Worm (Caenorhabditis elegans) whole organism, young adult: Measurements from ENCODE around the gene C24A3.2.

ENCODE experiments used
- B0261.1 ChIP-seq: sonication (generic microtip); optimal IDR thresholded peaks from 2 replicates; lab custom pipeline; 2016; ENCODE audit warnings: mild to moderate bottlenecking, missing genetic modification characterization, moderate library complexity, missing compliant biosample characterization
- C06A6.2 ChIP-seq: fragments of 200-800 bp; sonication (Bioruptor generic); conservative IDR thresholded peaks from 2 replicates; pipeline ENCODE4 v1.3.6; 2022; ENCODE audit warnings: missing genetic modification characterization, missing compliant biosample characterization
- C17E4.6 ChIP-seq: fragments of 200-800 bp; sonication (Bioruptor generic); IDR thresholded peaks from 2 replicates; pipeline ENCODE4 v1.3.6; 2022; ENCODE audit warnings: missing genetic modification reagents, missing genetic modification characterization, missing compliant biosample characterization
- D2030.7 ChIP-seq: fragments of 200-800 bp; sonication (Bioruptor generic); IDR thresholded peaks from 2 replicates; pipeline ENCODE4 v1.3.6; 2022; ENCODE audit warnings: missing genetic modification reagents, missing genetic modification characterization, missing compliant biosample characterization
- F49E8.2 ChIP-seq: sonication (generic microtip); optimal IDR thresholded peaks from 3 replicates; lab custom pipeline; 2017; ENCODE audit warnings: missing genetic modification characterization, mild to moderate bottlenecking, missing compliant biosample characterization, antibody characterized with exemption, moderate library complexity; ENCODE audit not compliant: insufficient read depth
- T07F8.4 ChIP-seq: sonication (generic microtip); optimal IDR thresholded peaks from 2 replicates; lab custom pipeline; 2016; ENCODE audit warnings: mild to moderate bottlenecking, missing genetic modification characterization, moderate library complexity, missing compliant biosample characterization
- Y53G8AR.9 ChIP-seq: fragments of 200-800 bp; sonication (Bioruptor generic); conservative IDR thresholded peaks from 2 replicates; pipeline ENCODE4 v1.3.6; 2022; ENCODE audit warnings: missing genetic modification reagents, missing genetic modification characterization, missing compliant biosample characterization
- Y56A3A.18 ChIP-seq: fragments of 200-800 bp; sonication (Bioruptor generic); IDR thresholded peaks from 2 replicates; pipeline ENCODE4 v1.3.6; 2022; ENCODE audit warnings: missing genetic modification reagents, missing genetic modification characterization, missing compliant biosample characterization
- Y67H2A.10 ChIP-seq: fragments of 200-800 bp; sonication (Bioruptor generic); conservative IDR thresholded peaks from 2 replicates; pipeline ENCODE4 v1.3.6; 2022; ENCODE audit warnings: missing genetic modification reagents, missing genetic modification characterization, missing compliant biosample characterization
- ZK185.1 ChIP-seq: sonication (generic microtip); optimal IDR thresholded peaks from 2 replicates; lab custom pipeline; 2016; ENCODE audit warnings: mild to moderate bottlenecking, missing genetic modification characterization, missing compliant biosample characterization; ENCODE audit not compliant: poor library complexity, severe bottlenecking
- bed-2 ChIP-seq: fragments of 200-800 bp; sonication (Bioruptor generic); IDR thresholded peaks from 2 replicates; pipeline ENCODE4 v1.3.6; 2022; ENCODE audit warnings: missing genetic modification reagents, missing genetic modification characterization, missing compliant biosample characterization
- cebp-1 ChIP-seq, 2 experiments: fragments of 200-800 bp in 1 of 2; sonication (Bioruptor generic) in 1 of 2; sonication (generic microtip) in 1 of 2; IDR thresholded peaks in 1 of 2; optimal IDR thresholded peaks in 1 of 2; 2 replicates each; pipeline versions ENCODE4 v1.3.6 to Lab custom; 2017 to 2022; ENCODE audit warnings: missing compliant biosample characterization in 2 of 2, missing genetic modification characterization in 2 of 2, mild to moderate bottlenecking in 1 of 2, missing genetic modification reagents in 1 of 2, moderate library complexity in 1 of 2
- ceh-79 ChIP-seq: sonication (generic microtip); optimal IDR thresholded peaks from 2 replicates; lab custom pipeline; 2017; ENCODE audit warnings: mild to moderate bottlenecking, missing genetic modification characterization, missing compliant biosample characterization
- dpl-1 ChIP-seq: fragments of 150-350 bp; optimal IDR thresholded peaks from 2 replicates; lab custom pipeline; 2014; ENCODE audit warnings: missing biosample characterization, missing genetic modification reagents, missing genetic modification characterization
- egl-44 ChIP-seq: fragments of 200-800 bp; sonication (Bioruptor generic); IDR thresholded peaks from 2 replicates; pipeline ENCODE4 v1.3.6; 2022; ENCODE audit warnings: missing genetic modification reagents, missing genetic modification characterization, missing compliant biosample characterization
- ekl-4 ChIP-seq: fragments of 200-800 bp; sonication (Bioruptor generic); IDR thresholded peaks from 2 replicates; pipeline ENCODE4 v1.3.6; 2022; ENCODE audit warnings: missing genetic modification reagents, missing genetic modification characterization, missing compliant biosample characterization
- him-1 ChIP-seq: sonication (generic microtip); optimal IDR thresholded peaks from 2 replicates; lab custom pipeline; 2016; ENCODE audit warnings: missing genotype, missing genetic modification reagents, missing genetic modification characterization, missing compliant biosample characterization
- hlh-12 ChIP-seq: sonication (generic microtip); optimal IDR thresholded peaks from 2 replicates; lab custom pipeline; 2016; ENCODE audit warnings: missing genetic modification characterization, missing compliant biosample characterization
- hsf-1 ChIP-seq: fragments of 200-800 bp; sonication (Bioruptor generic); IDR thresholded peaks from 2 replicates; pipeline ENCODE4 v1.3.6; 2022; ENCODE audit warnings: missing genetic modification reagents, missing genetic modification characterization, missing compliant biosample characterization
- let-526 ChIP-seq: fragments of 200-800 bp; sonication (Bioruptor generic); IDR thresholded peaks from 2 replicates; pipeline ENCODE4 v1.3.6; 2022; ENCODE audit warnings: missing genetic modification reagents, missing genetic modification characterization, missing compliant biosample characterization
- lin-54 ChIP-seq: fragments of 200-800 bp; sonication (Bioruptor generic); optimal IDR thresholded peaks from 2 replicates; lab custom pipeline; 2018; ENCODE audit warnings: mild to moderate bottlenecking, missing genetic modification characterization, missing compliant biosample characterization
- madf-3 ChIP-seq: fragments of 200-800 bp; sonication (Bioruptor generic); IDR thresholded peaks from 2 replicates; pipeline ENCODE4 v1.3.6; 2022; ENCODE audit warnings: missing genetic modification reagents, missing genetic modification characterization, missing compliant biosample characterization
- mcd-1 ChIP-seq: fragments of 200-800 bp; sonication (Bioruptor generic); IDR thresholded peaks from 2 replicates; pipeline ENCODE4 v1.3.6; 2022; ENCODE audit warnings: missing genetic modification reagents, missing genetic modification characterization, missing compliant biosample characterization
- mes-4 ChIP-seq: sonication (generic microtip); optimal IDR thresholded peaks from 2 replicates; lab custom pipeline; 2016; ENCODE audit warnings: missing genotype, missing genetic modification characterization, missing compliant biosample characterization
- nhr-90 ChIP-seq: sonication (generic microtip); optimal IDR thresholded peaks from 2 replicates; lab custom pipeline; 2016; ENCODE audit warnings: missing genotype, mild to moderate bottlenecking, missing genetic modification characterization, missing compliant biosample characterization
- rpc-1 ChIP-seq, 2 experiments: fragments of 150-350 bp in 1 of 2; sonication (generic microtip) in 1 of 2; optimal IDR thresholded peaks; 2 replicates each; lab custom pipeline; 2014 to 2018; ENCODE audit warnings: missing biosample characterization in 1 of 2, missing genetic modification characterization in 1 of 2, missing genetic modification reagents in 1 of 2, missing genotype in 1 of 2
- snpc-3.4 ChIP-seq: sonication (generic microtip); optimal IDR thresholded peaks from 2 replicates; lab custom pipeline; 2017; ENCODE audit warnings: missing genetic modification characterization, mild to moderate bottlenecking, missing compliant biosample characterization, antibody characterized with exemption, moderate library complexity, missing genotype, missing genetic modification reagents
- sptf-2 ChIP-seq: fragments of 200-800 bp; sonication (Bioruptor generic); optimal IDR thresholded peaks from 2 replicates; lab custom pipeline; 2018; ENCODE audit warnings: mild to moderate bottlenecking, missing genetic modification characterization, missing compliant biosample characterization
- tbp1 ChIP-seq: fragments of 200-800 bp; sonication (Bioruptor generic); optimal IDR thresholded peaks from 2 replicates; lab custom pipeline; 2018; ENCODE audit warnings: mild to moderate bottlenecking, missing genetic modification characterization, missing compliant biosample characterization
- tlf-1 ChIP-seq: fragments of 200-800 bp; sonication (Bioruptor generic); optimal IDR thresholded peaks from 2 replicates; lab custom pipeline; 2018; ENCODE audit warnings: mild to moderate bottlenecking, missing genetic modification characterization, missing compliant biosample characterization
- unc-130 ChIP-seq: sonication (generic microtip); optimal IDR thresholded peaks from 2 replicates; lab custom pipeline; 2016; ENCODE audit warnings: missing genetic modification reagents, missing genetic modification characterization, missing compliant biosample characterization
- ztf-18 ChIP-seq: sonication (generic microtip); optimal IDR thresholded peaks from 2 replicates; lab custom pipeline; 2016; ENCODE audit warnings: missing genotype, mild to moderate bottlenecking, missing genetic modification characterization, missing compliant biosample characterization
- ztf-25 ChIP-seq: fragments of 200-800 bp; sonication (Bioruptor generic); IDR thresholded peaks from 2 replicates; pipeline ENCODE4 v1.3.6; 2022; ENCODE audit warnings: missing genetic modification reagents, missing genetic modification characterization, missing compliant biosample characterization

C24A3.2 gene

ce11 chrX:9024270-9024669, 27.0 kb downstream of the C24A3.2 start (continued):
- peak; percentile 86 for TF ChIP-seq T07F8.4 (tag; lab: Kevin White, UChicago)
- TF ChIP-seq nhr-90 (tag; lab: Kevin White, UChicago) = peak; percentile 88
- no peak for TF ChIP-seq hsf-1 (GFP tag; lab: Robert Waterston, UW)
- TF ChIP-seq, all 124 proteins: peak for 62

DNA sequence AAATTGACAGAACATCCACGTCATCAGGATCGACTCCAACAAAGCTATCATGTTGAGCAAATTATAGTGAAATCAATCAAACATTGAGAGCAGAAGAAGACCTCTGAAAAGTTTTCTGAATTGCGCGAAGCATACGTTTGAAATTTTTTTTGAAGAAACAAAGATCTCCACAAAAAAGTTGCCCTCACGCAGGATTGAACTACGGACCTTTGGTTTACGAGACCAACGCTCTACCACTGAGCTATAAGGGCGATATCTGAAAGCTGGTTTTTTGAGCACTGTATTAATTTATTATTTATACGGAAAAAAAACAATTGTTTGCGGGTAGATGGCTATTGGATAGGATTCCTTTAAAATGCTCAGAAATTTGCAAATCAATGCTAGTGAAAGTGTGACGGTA, 28.2 kb downstream of the C24A3.2 start:
- no peak for TF ChIP-seq tlf-1 (GFP tag; lab: Kevin White, UChicago)
- TF ChIP-seq unc-130 (GFP tag; lab: Kevin White, UChicago) = no peak
- peak; percentile 29; the same call in 1 of the 2 replicates for TF ChIP-seq D2030.7 (GFP tag; lab: Robert Waterston, UW)
- TF ChIP-seq lin-54 (GFP tag; lab: Kevin White, UChicago) = no peak
- peak; percentile 25 for TF ChIP-seq ztf-18 (tag; lab: Kevin White, UChicago)
- no peak for TF ChIP-seq hlh-12 (tag; lab: Kevin White, UChicago)
- TF ChIP-seq ceh-79 (tag; lab: Kevin White, UChicago) = no peak
- TF ChIP-seq cebp-1 (GFP tag; IDR thresholded peaks at IDR 0.05; lab: Robert Waterston, UW) = no peak
- TF ChIP-seq cebp-1 (tag; optimal IDR thresholded peaks at IDR 0.05; lab: Kevin White, UChicago) = no peak
- TF ChIP-seq him-1 = peak; percentile 7
- peak; percentile 63 for TF ChIP-seq rpc-1 (optimal IDR thresholded peaks at IDR 0.05; lab: Kevin White, UChicago)
- peak; percentile 80 for TF ChIP-seq rpc-1 (tag; optimal IDR thresholded peaks at IDR 0.05; lab: Kevin White, UChicago)
- peak; percentile 83 for TF ChIP-seq tbp1 (GFP tag; lab: Kevin White, UChicago)
- no peak for TF ChIP-seq let-526 (GFP tag; lab: Robert Waterston, UW)
- TF ChIP-seq ZK185.1 = no peak
- TF ChIP-seq mes-4 (tag; lab: Kevin White, UChicago) = peak; percentile 11
- peak; percentile 56 for TF ChIP-seq B0261.1

DNA sequence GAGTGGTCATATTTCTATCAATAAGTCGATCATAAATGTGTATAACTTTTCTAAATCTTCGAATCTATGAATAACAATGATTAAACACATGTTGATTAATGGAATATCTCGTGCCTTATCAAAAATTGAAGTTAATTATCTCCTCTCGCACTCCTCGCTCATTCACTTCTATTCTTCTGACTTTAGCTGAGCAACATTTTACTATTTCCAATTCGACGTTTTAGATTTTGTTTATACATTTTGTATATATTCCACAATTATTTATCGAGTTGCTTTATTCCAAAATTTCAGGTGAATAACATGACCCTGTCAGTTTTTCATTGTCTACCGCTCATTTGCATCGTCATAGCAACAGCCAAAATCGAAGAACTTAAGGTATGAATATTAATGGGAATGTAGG, 30.0 kb downstream of the C24A3.2 start, which contains the start of gene T25B6.3:
TSS of gene T25B6.3 (plus strand) at position 301 of the 400 bp plus-strand sequence.
- no peak for TF ChIP-seq madf-3
- TF ChIP-seq F49E8.2 (tag; lab: Kevin White, UChicago) = no peak
- TF ChIP-seq ztf-18 (tag; lab: Kevin White, UChicago) = no peak
- no peak for TF ChIP-seq Y56A3A.18 (GFP tag; lab: Robert Waterston, UW)
- no peak for TF ChIP-seq ztf-25
- no peak for TF ChIP-seq ekl-4 (GFP tag; lab: Robert Waterston, UW)
- no peak for TF ChIP-seq sptf-2 (GFP tag; lab: Kevin White, UChicago)
- TF ChIP-seq C06A6.2 = no peak
- TF ChIP-seq C17E4.6 (GFP tag; lab: Robert Waterston, UW) = no peak
- TF ChIP-seq dpl-1 (GFP tag; lab: Kevin White, UChicago) = no peak

ce11 chrX:9028909-9029520, 31.7 kb downstream of the C24A3.2 start, which contains the start of gene snf-12:
Gene snf-12 (plus strand): TSS chrX:9029470.
- TF ChIP-seq C06A6.2 (no peak), Y67H2A.10 (no peak), bed-2 (GFP tag; lab: Robert Waterston, UW) (no peak), Y53G8AR.9 (no peak), egl-44 (no peak), snpc-3.4 (tag; lab: Kevin White, UChicago) (no peak), mcd-1 (GFP tag; lab: Robert Waterston, UW) (no peak)
